ENCODE assay signal across 4 worm cellular contexts in the genomic region with DNA sequence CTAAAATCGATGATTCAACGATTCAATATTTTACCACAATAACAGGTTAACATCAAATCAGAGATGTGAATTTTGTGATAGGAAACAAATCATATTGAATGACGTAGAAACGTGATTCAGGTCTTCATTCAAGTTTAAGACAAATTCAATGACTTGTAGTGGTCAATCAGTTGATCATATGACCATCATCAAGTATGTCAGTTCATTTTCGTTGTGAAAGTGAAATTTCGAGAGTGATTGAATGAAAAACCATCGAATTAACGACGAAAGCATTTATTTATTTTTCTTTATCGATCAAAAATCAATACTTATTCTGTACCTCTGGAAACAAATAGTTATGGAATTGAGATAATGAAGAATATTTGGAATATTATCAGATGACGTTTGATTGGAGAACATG.
TF ChIP-seq lines count a peak whose summit lies in the region.

No protein-coding gene starts in this region.

TF ChIP-seq in whole organism, L1 larva, 84 proteins besides CTCF, POLR2A, EP300 and RAD21:
- TF ChIP-seq nhr-47 (tag; optimal IDR thresholded peaks at IDR 0.05; lab: Kevin White, UChicago) (no peak), nhr-85 (tag; lab: Kevin White, UChicago) (peak; percentile 81), blmp-1 (tag; optimal IDR thresholded peaks at IDR 0.05; lab: Kevin White, UChicago) (peak; percentile 77)

TF ChIP-seq in whole organism, L2 larva, 48 proteins besides CTCF, POLR2A, EP300 and RAD21:
- TF ChIP-seq nhr-25 (tag; optimal IDR thresholded peaks at IDR 0.05; lab: Kevin White, UChicago): peak; percentile 65
- TF ChIP-seq zag-1 (tag; optimal IDR thresholded peaks at IDR 0.05; lab: Kevin White, UChicago): no peak
- peak; percentile 86 for TF ChIP-seq blmp-1 (tag; optimal IDR thresholded peaks at IDR 0.05; lab: Kevin White, UChicago; ENCODE audit: insufficient read depth)
TF ChIP-seq in whole organism, L2 larva: peak in this region for 2.

TF ChIP-seq in whole organism, L3 larva, 47 proteins besides CTCF, POLR2A, EP300 and RAD21:
- TF ChIP-seq ceh-28 (tag; optimal IDR thresholded peaks at IDR 0.05; lab: Kevin White, UChicago): no peak
- no peak for TF ChIP-seq nfya-1 (tag; optimal IDR thresholded peaks at IDR 0.05; lab: Kevin White, UChicago; ENCODE audit: insufficient read depth)
- no peak for TF ChIP-seq egl-5 (tag; optimal IDR thresholded peaks at IDR 0.05; lab: Kevin White, UChicago)
- no peak for TF ChIP-seq hmg-11 (tag; optimal IDR thresholded peaks at IDR 0.05; lab: Kevin White, UChicago)
- peak; percentile 19 for TF ChIP-seq nhr-25 (tag; optimal IDR thresholded peaks at IDR 0.05; lab: Kevin White, UChicago)
- TF ChIP-seq elt-2 (tag; optimal IDR thresholded peaks at IDR 0.05; lab: Kevin White, UChicago): no peak
- no peak for TF ChIP-seq jun-1 (tag; optimal IDR thresholded peaks at IDR 0.05; lab: Kevin White, UChicago)
- TF ChIP-seq ama-1 (optimal IDR thresholded peaks at IDR 0.05; lab: Kevin White, UChicago): no peak

TF ChIP-seq in whole organism, L4 larva, 104 proteins besides CTCF, POLR2A, EP300 and RAD21:
- TF ChIP-seq ama-1 (optimal IDR thresholded peaks at IDR 0.05; lab: Kevin White, UChicago) (no peak), mep-1 (tag; optimal IDR thresholded peaks at IDR 0.05; lab: Kevin White, UChicago) (no peak), nhr-25 (tag; optimal IDR thresholded peaks at IDR 0.05; lab: Kevin White, UChicago; ENCODE audit: borderline replicate concordance, insufficient read depth) (no peak), aha-1 (tag; lab: Kevin White, UChicago) (no peak), hlh-30 (tag; optimal IDR thresholded peaks at IDR 0.05; lab: Kevin White, UChicago; ENCODE audit: insufficient read depth) (peak; percentile 23)
